Fruit fly (Drosophila melanogaster): ENCODE measurements around the gene Tango6.

Gene Tango6

dm6 chr2L:18985201-18986124 lies 16.6 kb downstream of the Tango6 start (continued):
- TF ChIP-seq grn (GFP tag; optimal IDR thresholded peaks at IDR 0.05) (peak; percentile 87), stc (GFP tag; IDR thresholded peaks at IDR 0.05) (no peak), CG34376 (GFP tag; optimal IDR thresholded peaks at IDR 0.05) (peak; percentile 39), CG2120 (GFP tag; optimal IDR thresholded peaks at IDR 0.05) (peak; percentile 36), Mrtf (GFP tag; IDR thresholded peaks at IDR 0.05) (0 out of 3 replicates have a peak, but pooled peaks have one; percentile 15), Med (GFP tag) (peak; percentile 26), Hmr (GFP tag; optimal IDR thresholded peaks at IDR 0.05) (peak; percentile 38), mirr (GFP tag; optimal IDR thresholded peaks at IDR 0.05) (peak; percentile 90), Ets65A (GFP tag) (peak; percentile 8)

dm6 chr2L:18986125-18986498 lies 17.3 kb downstream of the Tango6 start:
- TF ChIP-seq sob (GFP tag; IDR thresholded peaks at IDR 0.05), result no peak
- TF ChIP-seq Taf1 (GFP tag; IDR thresholded peaks at IDR 0.05), result no peak
- no peak for TF ChIP-seq Hr51 (GFP tag; optimal IDR thresholded peaks at IDR 0.05)
- 0 out of 3 replicates have a peak, but pooled peaks have one; percentile 7 for TF ChIP-seq Opbp (GFP tag; IDR thresholded peaks at IDR 0.05; ENCODE audit: partially characterized antibody)
- no peak for TF ChIP-seq lab (GFP tag; optimal IDR thresholded peaks at IDR 0.05)
- TF ChIP-seq crol (GFP tag; IDR thresholded peaks at IDR 0.05), result peak; percentile 30; the same call in 1 of the 2 replicates

dm6 chr2L:18987078-18987895 lies 18.5 kb downstream of the Tango6 start, which contains the start of the genes Swip-1 and EMC5:
Gene Swip-1 (minus strand): TSS chr2L:18987280.
Gene EMC5 (plus strand): TSS chr2L:18987707.
- TF ChIP-seq sr (GFP tag; IDR thresholded peaks at IDR 0.05), result peak; percentile 35; the same call in 1 of the 3 replicates
- TF ChIP-seq gce (GFP tag; IDR thresholded peaks at IDR 0.05), result no peak
- no peak for TF ChIP-seq Hey (tag; optimal IDR thresholded peaks at IDR 0.05)
- TF ChIP-seq CrebB (tag; optimal IDR thresholded peaks at IDR 0.05), result peak; percentile 19
- peak; percentile 41; the same call in 2 of the 3 replicates for TF ChIP-seq Opbp (GFP tag; IDR thresholded peaks at IDR 0.05; ENCODE audit: partially characterized antibody)
- no peak for TF ChIP-seq CG7357 (GFP tag; IDR thresholded peaks at IDR 0.05)
- TF ChIP-seq Deaf1 (tag; optimal IDR thresholded peaks at IDR 0.05), result peak; percentile 66
- no peak for TF ChIP-seq kni (GFP tag; optimal IDR thresholded peaks at IDR 0.05)
- TF ChIP-seq Bgb (GFP tag; IDR thresholded peaks at IDR 0.05; ENCODE audit: partially characterized antibody), result peak; percentile 47
- TF ChIP-seq CG10543 (GFP tag; optimal IDR thresholded peaks at IDR 0.05), result peak; percentile 66
- TF ChIP-seq CG2678 (tag; optimal IDR thresholded peaks at IDR 0.05), result peak; percentile 80
- TF ChIP-seq Fer2 (tag; optimal IDR thresholded peaks at IDR 0.05), result peak; percentile 28
- no peak for TF ChIP-seq cad (GFP tag; optimal IDR thresholded peaks at IDR 0.05)
- peak; percentile 23 for TF ChIP-seq CG10147 (GFP tag; optimal IDR thresholded peaks at IDR 0.05)
- 0 out of 2 replicates have a peak, but pooled peaks have one; percentile 53 for TF ChIP-seq sna (GFP tag; IDR thresholded peaks at IDR 0.05; ENCODE audit: partially characterized antibody)
- TF ChIP-seq CG15514 (GFP tag; optimal IDR thresholded peaks at IDR 0.05), result peak; percentile 47
- TF ChIP-seq esg (GFP tag; conservative IDR thresholded peaks at IDR 0.05), result peak; percentile 50
- TF ChIP-seq Optix (GFP tag; IDR thresholded peaks at IDR 0.05), result 0 out of 3 replicates have a peak, but pooled peaks have one; percentile 12
- TF ChIP-seq Side (GFP tag; optimal IDR thresholded peaks at IDR 0.05), result no peak
- TF ChIP-seq CG17361 (GFP tag; IDR thresholded peaks at IDR 0.05), result peak; percentile 89
- peak; percentile 43 for TF ChIP-seq CG4820 (GFP tag; optimal IDR thresholded peaks at IDR 0.05)
- TF ChIP-seq Ets97D (GFP tag; optimal IDR thresholded peaks at IDR 0.05), result peak; percentile 24
- TF ChIP-seq Lhr (GFP tag; optimal IDR thresholded peaks at IDR 0.05), result peak; percentile 1
- peak; percentile 19; the same call in 1 of the 2 replicates for TF ChIP-seq CG14441 (GFP tag; IDR thresholded peaks at IDR 0.05)
- no peak for TF ChIP-seq CG11560 (tag; IDR thresholded peaks at IDR 0.05)
- TF ChIP-seq fru (optimal IDR thresholded peaks at IDR 0.05), result no peak
- TF ChIP-seq her (GFP tag; optimal IDR thresholded peaks at IDR 0.05), result no peak
- peak; percentile 15 for TF ChIP-seq CG34376 (GFP tag; optimal IDR thresholded peaks at IDR 0.05)
- no peak for TF ChIP-seq pita (GFP tag; optimal IDR thresholded peaks at IDR 0.05)
- TF ChIP-seq wor (GFP tag; IDR thresholded peaks at IDR 0.05), result no peak
- peak; percentile 62 for TF ChIP-seq CG7556 (GFP tag; optimal IDR thresholded peaks at IDR 0.05)
